Worm (Caenorhabditis elegans) whole organism, early embryonic: ENCODE measurements around the gene gst-6.

Experiments
- ama-1 ChIP-seq: fragments of 150-350 bp; optimal IDR thresholded peaks from 2 replicates; lab custom pipeline; 2014
- ceh-36 ChIP-seq: sonication (generic microtip); optimal IDR thresholded peaks from 2 replicates; lab custom pipeline; 2016; ENCODE audit warnings: missing genetic modification characterization, inconsistent platforms, missing compliant biosample characterization
- ets-7 ChIP-seq: sonication (generic microtip); optimal IDR thresholded peaks from 2 replicates; lab custom pipeline; 2016; ENCODE audit warnings: missing genotype, missing genetic modification characterization, missing compliant biosample characterization
- hmbx-1 ChIP-seq: sonication (generic microtip); optimal IDR thresholded peaks from 2 replicates; lab custom pipeline; 2016; ENCODE audit warnings: mild to moderate bottlenecking, missing genetic modification characterization, missing compliant biosample characterization
- hmg-4 ChIP-seq: fragments of 200-800 bp; sonication (Bioruptor generic); optimal IDR thresholded peaks from 2 replicates; lab custom pipeline; 2018; ENCODE audit warnings: mild to moderate bottlenecking, missing genetic modification characterization, missing compliant biosample characterization
- hnd-1 ChIP-seq: sonication (generic microtip); optimal IDR thresholded peaks from 2 replicates; lab custom pipeline; 2016; ENCODE audit warnings: missing genetic modification characterization, missing compliant biosample characterization
- pes-1 ChIP-seq: fragments of 200-800 bp; sonication (Bioruptor generic); IDR thresholded peaks from 2 replicates; pipeline ENCODE4 v1.3.6; 2022; ENCODE audit warnings: missing genetic modification reagents, missing genetic modification characterization, missing compliant biosample characterization

ce11 chrII:4851594-4852106 lies 28.0 kb upstream of the gst-6 start, which contains the start of gene dnj-9:
- TF ChIP-seq hmbx-1 (tag; lab: Kevin White, UChicago) (peak; percentile 29), hnd-1 (tag; lab: Kevin White, UChicago) (peak; percentile 32), ets-7 (tag; lab: Kevin White, UChicago) (no peak), ceh-36 (tag; lab: Kevin White, UChicago) (peak; percentile 30), pes-1 (GFP tag; lab: Robert Waterston, UW) (peak; percentile 48; the same call in 1 of the 2 replicates), ama-1 (lab: Kevin White, UChicago) (no peak), hmg-4 (no peak)
